Worm (Caenorhabditis elegans) whole organism, L4 larva: ENCODE data around the gene T24F1.4.

ENCODE experiments used
- D1046.2 ChIP-seq: fragments of 200-800 bp; sonication (Bioruptor generic); IDR thresholded peaks from 2 replicates; pipeline ENCODE4 v1.3.6; 2022; ENCODE audit warnings: missing genetic modification characterization, missing compliant biosample characterization
- F10B5.3 ChIP-seq: sonication (generic microtip); optimal IDR thresholded peaks from 2 replicates; lab custom pipeline; 2016; ENCODE audit warnings: mild to moderate bottlenecking, missing genetic modification characterization, missing compliant biosample characterization
- F44E2.7 ChIP-seq: fragments of 200-800 bp; sonication (Bioruptor generic); IDR thresholded peaks from 2 replicates; pipeline ENCODE4 v2.1.2; 2022; ENCODE audit warnings: missing genetic modification characterization, missing compliant biosample characterization
- F49E8.2 ChIP-seq: sonication (generic microtip); optimal IDR thresholded peaks from 2 replicates; lab custom pipeline; 2016; ENCODE audit warnings: missing compliant biosample characterization, mild to moderate bottlenecking, missing genetic modification characterization, borderline replicate concordance
- Y5F2A.4 ChIP-seq: fragments of 200-800 bp; sonication (Bioruptor generic); optimal IDR thresholded peaks from 2 replicates; lab custom pipeline; 2018; ENCODE audit warnings: mild to moderate bottlenecking, missing genetic modification characterization, missing compliant biosample characterization
- Y75B8A.6 ChIP-seq: fragments of 200-800 bp; sonication (Bioruptor generic); IDR thresholded peaks from 2 replicates; pipeline ENCODE4 v1.3.6; 2022; ENCODE audit warnings: missing genetic modification reagents, missing genetic modification characterization, missing compliant biosample characterization
- aha-1 ChIP-seq: fragments of 150-350 bp; peaks from one replicate; lab custom pipeline; 2014; ENCODE audit warnings: missing biosample characterization, missing genetic modification characterization
- attf-4 ChIP-seq: sonication (generic microtip); optimal IDR thresholded peaks from 3 replicates; lab custom pipeline; 2017; ENCODE audit warnings: missing biosample characterization, missing genetic modification characterization
- ceh-44 ChIP-seq: fragments of 200-800 bp; sonication (Bioruptor generic); IDR thresholded peaks from 2 replicates; pipeline ENCODE4 v1.3.6; 2022; ENCODE audit warnings: missing genetic modification reagents, missing genetic modification characterization, missing compliant biosample characterization
- ces-1 ChIP-seq: fragments of 150-350 bp; sonication (generic microtip); optimal IDR thresholded peaks from 4 replicates; lab custom pipeline; 2014; ENCODE audit warnings: missing biosample characterization, missing genetic modification reagents, missing genetic modification characterization
- cey-2 ChIP-seq: sonication (generic microtip); optimal IDR thresholded peaks from 3 replicates; lab custom pipeline; 2017; ENCODE audit warnings: missing genetic modification characterization, mild to moderate bottlenecking, missing compliant biosample characterization, antibody characterized with exemption, borderline replicate concordance; ENCODE audit not compliant: insufficient read depth
- ctbp-1 ChIP-seq: fragments of 200-800 bp; sonication (Bioruptor generic); IDR thresholded peaks from 2 replicates; pipeline ENCODE4 v1.3.6; 2022; ENCODE audit warnings: missing genetic modification reagents, missing genetic modification characterization, missing compliant biosample characterization
- daf-16 ChIP-seq, 3 experiments: sonication (generic microtip); optimal IDR thresholded peaks; 2 replicates each; lab custom pipeline; 2016 to 2017; ENCODE audit warnings: missing genetic modification characterization in 3 of 3, missing genetic modification reagents in 3 of 3, mild to moderate bottlenecking in 2 of 3, missing compliant biosample characterization in 2 of 3, missing biosample characterization in 1 of 3, moderate library complexity in 1 of 3
- daf-19 ChIP-seq: fragments of 200-800 bp; sonication (Bioruptor generic); conservative IDR thresholded peaks from 2 replicates; pipeline ENCODE4 v1.3.6; 2022; ENCODE audit warnings: missing genetic modification characterization, missing compliant biosample characterization
- dmd-6 ChIP-seq: fragments of 200-800 bp; sonication (Bioruptor generic); IDR thresholded peaks from 2 replicates; pipeline ENCODE4 v1.3.6; 2022; ENCODE audit warnings: missing genetic modification reagents, missing genetic modification characterization, missing compliant biosample characterization
- dmd-8 ChIP-seq: fragments of 200-800 bp; sonication (Bioruptor generic); IDR thresholded peaks from 2 replicates; pipeline ENCODE4 v1.3.6; 2022; ENCODE audit warnings: missing genetic modification characterization, missing compliant biosample characterization
- duxl-1 ChIP-seq: sonication (generic microtip); optimal IDR thresholded peaks from 2 replicates; lab custom pipeline; 2016; ENCODE audit warnings: mild to moderate bottlenecking, missing genetic modification characterization, moderate library complexity, missing compliant biosample characterization; ENCODE audit not compliant: poor library complexity
- dve-1 ChIP-seq: sonication (generic microtip); optimal IDR thresholded peaks from 2 replicates; lab custom pipeline; 2017; ENCODE audit warnings: antibody characterized with exemption, mild to moderate bottlenecking, missing genetic modification characterization, missing compliant biosample characterization; ENCODE audit not compliant: insufficient read depth
- fkh-10 ChIP-seq: fragments of 150-350 bp; optimal IDR thresholded peaks from 2 replicates; lab custom pipeline; 2014; ENCODE audit warnings: missing biosample characterization, missing genetic modification reagents, missing genetic modification characterization
- hif-1 ChIP-seq, 2 experiments: sonication (generic microtip); optimal IDR thresholded peaks; 2 replicates each; lab custom pipeline; 2016 to 2017; ENCODE audit warnings: missing compliant biosample characterization in 2 of 2, missing genetic modification characterization in 2 of 2, missing genetic modification reagents in 2 of 2, missing genotype in 2 of 2, mild to moderate bottlenecking in 1 of 2
- hlh-11 ChIP-seq: fragments of 200-800 bp; sonication (Bioruptor generic); optimal IDR thresholded peaks from 2 replicates; lab custom pipeline; 2018; ENCODE audit warnings: mild to moderate bottlenecking, missing genetic modification characterization, missing compliant biosample characterization
- jun-1 ChIP-seq: fragments of 150-350 bp; optimal IDR thresholded peaks from 2 replicates; lab custom pipeline; 2014; ENCODE audit warnings: missing biosample characterization, missing genetic modification reagents, missing genetic modification characterization
- lin-13 ChIP-seq: fragments of 150-350 bp; optimal IDR thresholded peaks from 2 replicates; lab custom pipeline; 2014; ENCODE audit warnings: missing biosample characterization, missing genetic modification reagents, missing genetic modification characterization
- lin-38 ChIP-seq: fragments of 200-800 bp; sonication (Bioruptor generic); IDR thresholded peaks from 2 replicates; pipeline ENCODE4 v1.3.6; 2022; ENCODE audit warnings: missing genetic modification reagents, missing genetic modification characterization, missing compliant biosample characterization
- mes-2 ChIP-seq: sonication (generic microtip); optimal IDR thresholded peaks from 2 replicates; lab custom pipeline; 2016; ENCODE audit warnings: missing genotype, mild to moderate bottlenecking, missing genetic modification characterization, missing compliant biosample characterization; ENCODE audit not compliant: poor library complexity, severe bottlenecking
- mxl-2 ChIP-seq: fragments of 200-800 bp; sonication (Bioruptor generic); conservative IDR thresholded peaks from 2 replicates; pipeline ENCODE4 v1.3.6; 2022; ENCODE audit warnings: missing genetic modification reagents, missing genetic modification characterization, missing compliant biosample characterization
- mxl-3 ChIP-seq: fragments of 200-800 bp; sonication (Bioruptor generic); optimal IDR thresholded peaks from 2 replicates; lab custom pipeline; 2018; ENCODE audit warnings: mild to moderate bottlenecking, missing genetic modification characterization, missing compliant biosample characterization
- nhr-10 ChIP-seq: fragments of 150-350 bp; optimal IDR thresholded peaks from 2 replicates; lab custom pipeline; 2014; ENCODE audit warnings: missing biosample characterization, missing genetic modification characterization
- nhr-28 ChIP-seq: fragments of 150-350 bp; optimal IDR thresholded peaks from 2 replicates; lab custom pipeline; 2014; ENCODE audit warnings: missing biosample characterization, missing genetic modification characterization
- nhr-76 ChIP-seq: fragments of 150-350 bp; optimal IDR thresholded peaks from 2 replicates; lab custom pipeline; 2014; ENCODE audit warnings: missing biosample characterization, missing genetic modification characterization
- nhr-77 ChIP-seq: fragments of 150-350 bp; optimal IDR thresholded peaks from 2 replicates; lab custom pipeline; 2014; ENCODE audit warnings: missing biosample characterization, missing genetic modification characterization
- pqm-1 ChIP-seq: sonication (generic microtip); optimal IDR thresholded peaks from 2 replicates; lab custom pipeline; 2017; ENCODE audit warnings: missing biosample characterization, missing genetic modification characterization
- snpc-4 ChIP-seq: fragments of 150-350 bp; optimal IDR thresholded peaks from 2 replicates; lab custom pipeline; 2014; ENCODE audit warnings: missing biosample characterization, missing genetic modification characterization
- spr-1 ChIP-seq: sonication (generic microtip); optimal IDR thresholded peaks from 2 replicates; lab custom pipeline; 2016; ENCODE audit warnings: mild to moderate bottlenecking, missing genetic modification characterization, missing compliant biosample characterization
- tag-97 ChIP-seq: fragments of 200-800 bp; sonication (Bioruptor generic); IDR thresholded peaks from 2 replicates; pipeline ENCODE4 v1.3.6; 2022; ENCODE audit warnings: missing genetic modification characterization, missing compliant biosample characterization
- tra-1 ChIP-seq: fragments of 200-800 bp; sonication (Bioruptor generic); IDR thresholded peaks from 2 replicates; pipeline ENCODE4 v1.3.6; 2022; ENCODE audit warnings: missing genetic modification reagents, missing genetic modification characterization, missing compliant biosample characterization
- unc-39 ChIP-seq: sonication (generic microtip); optimal IDR thresholded peaks from 2 replicates; lab custom pipeline; 2017; ENCODE audit warnings: missing biosample characterization, missing genetic modification characterization
- unc-62 ChIP-seq, 3 experiments: fragments of 150-350 bp in 1 of 3; sonication (generic microtip); optimal IDR thresholded peaks in 2 of 3; peaks in 1 of 3; 1 replicate in 1 of 3; 2 replicates in 2 of 3; lab custom pipeline; 2014 to 2017; ENCODE audit warnings: missing biosample characterization in 3 of 3, missing genetic modification characterization in 3 of 3, missing genetic modification reagents in 3 of 3, missing genotype in 1 of 3
- zag-1 ChIP-seq: fragments of 150-350 bp; optimal IDR thresholded peaks from 2 replicates; lab custom pipeline; 2014; ENCODE audit warnings: missing biosample characterization, missing genetic modification characterization
- zfp-2 ChIP-seq: sonication (generic microtip); optimal IDR thresholded peaks from 2 replicates; lab custom pipeline; 2016; ENCODE audit warnings: mild to moderate bottlenecking, missing genetic modification characterization, missing compliant biosample characterization
- zip-11 ChIP-seq: fragments of 200-800 bp; sonication (Bioruptor generic); IDR thresholded peaks from 2 replicates; pipeline ENCODE4 v1.3.6; 2022; ENCODE audit warnings: missing genetic modification characterization, missing compliant biosample characterization
- zip-2 ChIP-seq: fragments of 150-350 bp; optimal IDR thresholded peaks from 2 replicates; lab custom pipeline; 2014; ENCODE audit warnings: missing biosample characterization, missing genetic modification characterization

The T24F1.4 gene

DNA sequence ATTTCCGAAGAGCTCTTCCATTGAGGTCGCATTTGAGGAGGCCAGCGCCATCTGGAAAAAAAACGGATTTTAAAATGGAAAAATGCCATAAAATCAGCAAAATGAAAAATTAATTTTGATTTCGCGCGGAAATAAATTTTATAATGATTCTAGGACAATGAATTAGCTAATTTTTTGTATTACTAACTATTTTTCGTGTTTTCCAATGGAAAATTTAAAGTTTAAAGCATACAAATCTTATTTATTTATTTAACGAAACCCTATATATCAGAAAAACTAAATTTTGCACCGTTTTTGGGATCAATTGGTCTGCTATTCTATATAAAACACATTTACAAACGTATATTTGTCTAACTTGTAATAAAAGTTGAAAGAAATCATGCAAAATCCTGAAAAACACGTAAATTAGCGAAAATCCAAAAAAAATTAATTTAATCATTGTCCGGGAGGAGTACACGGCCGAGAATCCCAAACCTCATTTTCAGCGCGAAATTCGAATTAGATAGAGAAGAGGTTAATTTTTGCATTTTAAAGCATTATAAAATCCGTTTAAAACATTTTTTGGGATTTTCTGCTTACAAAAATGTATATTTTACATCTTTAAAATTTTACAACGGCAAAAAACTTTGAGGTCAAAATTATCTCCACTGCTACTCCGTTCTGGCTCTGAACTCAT, 23.8 kb downstream of the T24F1.4 start, which contains the start of gene C47G2.3 (continued):
- TF ChIP-seq duxl-1 (peak; percentile 71), F10B5.3 (no peak), zag-1 (tag; lab: Kevin White, UChicago) (no peak)
- TF ChIP-seq, all 104 proteins: peak for 20

DNA sequence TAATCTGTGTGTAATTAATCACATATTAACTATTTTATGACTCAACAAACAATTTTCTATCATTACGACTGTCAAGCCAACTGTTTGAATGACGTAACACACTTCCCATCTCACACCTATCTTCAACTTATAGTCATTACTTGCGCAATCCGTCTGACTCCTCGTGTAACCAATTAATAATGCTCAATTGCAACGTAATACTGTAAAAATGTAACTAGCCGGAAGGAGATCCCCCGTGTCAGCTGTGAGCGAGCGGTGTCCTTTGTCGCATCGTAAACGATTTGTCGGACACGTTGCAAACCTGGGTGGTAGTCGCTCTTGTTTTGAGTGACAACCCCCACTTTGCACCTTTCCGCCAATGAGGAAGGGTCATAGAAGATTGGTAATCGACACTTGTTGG, 25.9 kb downstream of the T24F1.4 start:
- TF ChIP-seq jun-1: no peak

DNA sequence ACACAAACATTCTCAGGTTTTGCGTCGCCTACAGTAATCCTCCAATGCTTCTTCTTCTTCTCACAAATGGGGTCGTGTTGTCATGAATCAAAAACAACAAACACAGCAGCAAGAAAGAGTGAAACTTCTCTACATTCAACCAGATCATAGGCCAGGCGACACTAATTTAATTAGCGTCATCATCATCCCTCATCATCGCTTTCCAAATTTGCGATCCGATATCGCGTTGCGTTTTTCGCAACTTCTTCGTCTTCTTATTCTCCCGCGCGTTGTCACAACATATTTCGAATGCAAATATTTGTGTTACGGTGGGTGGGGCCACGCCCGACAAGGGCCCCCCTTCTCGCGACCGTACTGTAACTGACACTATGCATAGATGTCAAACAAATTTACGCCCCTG, 27.6 kb downstream of the T24F1.4 start:
- no peak for TF ChIP-seq spr-1
- TF ChIP-seq aha-1: no peak
- TF ChIP-seq unc-62 (GFP tag; optimal IDR thresholded peaks at IDR 0.05 in 1 of 2; lab: Kevin White, UChicago): peak in 1 of 2 experiments; percentile 82
- no peak for TF ChIP-seq unc-62 (tag; optimal IDR thresholded peaks at IDR 0.05; lab: Kevin White, UChicago)

DNA sequence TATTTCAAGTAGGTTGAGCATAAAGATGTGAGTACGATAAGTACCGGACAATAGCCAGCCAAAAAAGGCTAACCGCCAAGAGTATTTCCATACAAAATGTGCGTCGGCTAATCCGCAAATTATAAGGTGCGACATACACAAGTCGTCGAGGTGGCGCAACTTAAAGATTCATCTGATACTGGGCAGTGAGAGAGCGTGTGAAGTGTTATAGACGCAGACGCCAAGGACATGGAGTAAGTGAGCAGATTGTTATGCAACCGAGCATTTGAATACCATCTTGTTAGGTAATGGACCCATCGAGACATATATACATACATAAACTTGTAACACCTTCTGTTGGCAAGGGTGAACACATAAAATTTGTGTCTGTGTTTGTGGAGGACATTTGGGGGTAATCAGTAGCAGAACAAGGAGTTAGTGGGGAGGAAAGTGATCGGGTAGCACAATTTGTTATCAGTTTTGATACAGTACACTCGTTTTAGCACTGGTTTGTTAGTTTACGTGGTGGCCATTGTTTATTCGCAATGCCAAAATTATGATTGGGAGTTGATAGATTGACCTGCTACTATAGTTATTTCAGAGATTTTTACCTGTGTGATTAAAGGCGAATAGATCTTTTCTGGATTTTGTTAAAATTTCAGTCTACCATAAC, 28.7 kb downstream of the T24F1.4 start:
- TF ChIP-seq nhr-76 (tag; lab: Kevin White, UChicago) (no peak), cey-2 (tag; lab: Kevin White, UChicago) (no peak), dmd-8 (GFP tag; lab: Robert Waterston, UW) (no peak), mxl-3 (GFP tag; lab: Kevin White, UChicago) (no peak), zfp-2 (tag; lab: Kevin White, UChicago) (no peak), hif-1 (tag; optimal IDR thresholded peaks at IDR 0.05; lab: Kevin White, UChicago) (no peak), pqm-1 (tag; lab: Kevin White, UChicago) (peak; percentile 75), Y75B8A.6 (no peak), spr-1 (no peak), ces-1 (no peak), jun-1 (no peak), tra-1 (GFP tag; lab: Robert Waterston, UW) (no peak), lin-38 (GFP tag; lab: Robert Waterston, UW) (no peak), D1046.2 (GFP tag; lab: Robert Waterston, UW) (no peak), aha-1 (peak; percentile 4), unc-39 (tag; lab: Kevin White, UChicago) (no peak), dmd-6 (GFP tag; lab: Robert Waterston, UW) (no peak), zip-2 (tag; lab: Kevin White, UChicago) (no peak), Y5F2A.4 (no peak), lin-13 (GFP tag; lab: Kevin White, UChicago) (no peak), F44E2.7 (no peak), mes-2 (tag; lab: Kevin White, UChicago) (no peak), nhr-77 (tag; lab: Kevin White, UChicago) (no peak), attf-4 (tag; lab: Kevin White, UChicago) (no peak), zip-11 (GFP tag; lab: Robert Waterston, UW) (no peak), fkh-10 (no peak), nhr-10 (tag; lab: Kevin White, UChicago) (no peak), hlh-11 (tag; lab: Kevin White, UChicago) (no peak), nhr-28 (tag; lab: Kevin White, UChicago) (peak; percentile 57), dve-1 (no peak), ceh-44 (no peak), F49E8.2 (no peak), daf-16 (GFP tag; optimal IDR thresholded peaks at IDR 0.05; lab: Kevin White, UChicago) (no peak), daf-16 (tag; optimal IDR thresholded peaks at IDR 0.05; lab: Kevin White, UChicago) (peak; percentile 10), tag-97 (GFP tag; lab: Robert Waterston, UW) (no peak), ctbp-1 (GFP tag; lab: Robert Waterston, UW) (no peak), daf-19 (GFP tag; lab: Robert Waterston, UW) (no peak), unc-62 (GFP tag; optimal IDR thresholded peaks at IDR 0.05 in 1 of 2; lab: Kevin White, UChicago) (peak in 1 of 2 experiments; percentile 21), unc-62 (tag; optimal IDR thresholded peaks at IDR 0.05; lab: Kevin White, UChicago) (no peak), snpc-4 (tag; lab: Kevin White, UChicago) (no peak), mxl-2 (no peak)
